Fruit fly (Drosophila melanogaster): ENCODE measurements around the gene CG10357.

Gene CG10357

DNA sequence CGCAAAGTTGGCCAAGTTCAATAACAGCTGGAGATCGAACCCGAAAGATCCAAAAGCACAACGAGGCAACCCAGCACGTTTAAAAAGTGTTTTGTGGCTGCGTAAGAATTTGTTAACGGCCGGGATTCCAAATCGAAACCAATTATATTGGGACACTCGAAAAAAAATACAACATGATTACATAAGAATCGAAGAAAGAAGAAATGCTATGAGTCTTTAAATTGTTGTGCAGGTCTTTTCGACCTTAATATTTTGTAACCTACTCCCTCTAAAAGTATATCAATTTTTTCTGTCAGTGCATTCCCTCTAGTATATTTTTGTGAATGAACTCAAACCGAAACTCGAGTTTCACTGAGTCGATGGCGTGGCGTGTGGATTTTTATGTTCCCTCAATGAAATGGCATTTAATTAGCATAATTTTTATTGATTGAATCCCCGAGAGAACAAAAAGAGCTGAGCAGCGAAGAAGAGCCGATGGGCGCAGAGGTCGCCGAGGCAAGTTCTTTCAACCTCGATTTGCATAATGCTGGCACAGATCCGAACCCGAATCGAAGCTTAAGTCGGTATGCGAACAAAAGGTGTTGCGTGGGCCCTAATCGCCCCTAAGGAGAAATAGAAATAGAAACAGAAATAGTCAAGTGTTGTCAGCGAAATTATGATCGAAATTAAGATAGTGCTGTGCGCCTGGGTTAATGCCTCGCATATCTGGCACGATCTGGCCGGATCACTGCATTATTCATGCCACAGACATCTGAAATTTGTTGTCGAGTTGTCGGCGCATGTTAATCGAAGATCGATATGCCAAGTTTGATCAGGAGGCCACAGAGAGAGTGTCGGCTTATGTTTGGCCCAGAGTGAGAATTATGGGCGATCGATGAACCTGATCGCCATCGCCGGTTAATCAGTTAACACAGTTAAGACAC, 50.4 kb downstream of the CG10357 start (continued):
- TF ChIP-seq Fer2 (tag; optimal IDR thresholded peaks at IDR 0.05), result no peak
- TF ChIP-seq CG10366 (GFP tag; IDR thresholded peaks at IDR 0.05), result peak; percentile 49; the same call in 1 of the 2 replicates
- TF ChIP-seq trem (tag; optimal IDR thresholded peaks at IDR 0.05), result no peak
- no peak for TF ChIP-seq CG15696 (tag; optimal IDR thresholded peaks at IDR 0.05)
- TF ChIP-seq CG13424 (tag; optimal IDR thresholded peaks at IDR 0.05), result peak; percentile 61
- no peak for TF ChIP-seq pb (GFP tag; optimal IDR thresholded peaks at IDR 0.05)
- peak; percentile 20 for TF ChIP-seq Dek (tag; optimal IDR thresholded peaks at IDR 0.05)
- TF ChIP-seq CG11093 (GFP tag; IDR thresholded peaks at IDR 0.05), result no peak
- peak; percentile 14 for TF ChIP-seq CG11723 (GFP tag; optimal IDR thresholded peaks at IDR 0.05)
- peak; percentile 37; the same call in 1 of the 2 replicates for TF ChIP-seq Taf1 (GFP tag; IDR thresholded peaks at IDR 0.05)
- peak; percentile 21 for TF ChIP-seq zf30C (GFP tag; optimal IDR thresholded peaks at IDR 0.05)
- no peak for TF ChIP-seq ems (GFP tag; optimal IDR thresholded peaks at IDR 0.05)
- no peak for TF ChIP-seq CG5245 (GFP tag; optimal IDR thresholded peaks at IDR 0.05)
- TF ChIP-seq CG6854 (GFP tag; optimal IDR thresholded peaks at IDR 0.05), result no peak
- peak; percentile 32 for TF ChIP-seq Nf-YB (GFP tag; optimal IDR thresholded peaks at IDR 0.05)
- peak; percentile 3 for TF ChIP-seq gcm (GFP tag; optimal IDR thresholded peaks at IDR 0.05)
- no peak for TF ChIP-seq ranshi (GFP tag; IDR thresholded peaks at IDR 0.05)
- TF ChIP-seq Fer3 (tag; optimal IDR thresholded peaks at IDR 0.05), result no peak
- TF ChIP-seq Oli (tag; optimal IDR thresholded peaks at IDR 0.05), result peak; percentile 62
- TF ChIP-seq tgo (GFP tag; IDR thresholded peaks at IDR 0.05), result peak; percentile 40; the same call in 2 of the 3 replicates
- TF ChIP-seq az2 (GFP tag; optimal IDR thresholded peaks at IDR 0.05), result peak; percentile 69
- TF ChIP-seq sisA (GFP tag; IDR thresholded peaks at IDR 0.05), result peak; percentile 19; the same call in 1 of the 2 replicates
- TF ChIP-seq CG1529 (GFP tag; optimal IDR thresholded peaks at IDR 0.05), result peak; percentile 56
- TF ChIP-seq bcd (GFP tag; optimal IDR thresholded peaks at IDR 0.05), result peak; percentile 7
- TF ChIP-seq chm (GFP tag; IDR thresholded peaks at IDR 0.05), result peak; percentile 81
- TF ChIP-seq nmo (GFP tag; optimal IDR thresholded peaks at IDR 0.05), result peak; percentile 67
- peak; percentile 24 for TF ChIP-seq CG3163 (GFP tag; optimal IDR thresholded peaks at IDR 0.05)
- TF ChIP-seq Antp (GFP tag; optimal IDR thresholded peaks at IDR 0.05), result peak; percentile 3
- no peak for TF ChIP-seq salm (tag; optimal IDR thresholded peaks at IDR 0.05)
- peak; percentile 3 for TF ChIP-seq CG10431 (GFP tag; optimal IDR thresholded peaks at IDR 0.05)
- peak; percentile 32 for TF ChIP-seq CG12942 (GFP tag; optimal IDR thresholded peaks at IDR 0.05)
- no peak for TF ChIP-seq hth (optimal IDR thresholded peaks at IDR 0.05)
- peak; percentile 2 for TF ChIP-seq fu2 (GFP tag; optimal IDR thresholded peaks at IDR 0.05)
- no peak for TF ChIP-seq Gug (GFP tag; IDR thresholded peaks at IDR 0.05)
- no peak for TF ChIP-seq emc (GFP tag; optimal IDR thresholded peaks at IDR 0.05)

All from whole organism, embryonic.